Worm (Caenorhabditis elegans) whole organism, L3 larva: ENCODE measurements around the gene F07C3.16.

Source experiments
- ceh-16 ChIP-seq: sonication (generic microtip); optimal IDR thresholded peaks from 2 replicates; lab custom pipeline; 2017; ENCODE audit warnings: missing biosample characterization, missing genetic modification characterization
- fos-1 ChIP-seq: fragments of 150-350 bp; optimal IDR thresholded peaks from 2 replicates; lab custom pipeline; 2014; ENCODE audit warnings: missing biosample characterization, missing genetic modification characterization
- hmg-11 ChIP-seq: sonication (generic microtip); optimal IDR thresholded peaks from 2 replicates; lab custom pipeline; 2016; ENCODE audit warnings: missing genetic modification characterization, missing compliant biosample characterization
- nfya-1 ChIP-seq: sonication (generic microtip); optimal IDR thresholded peaks from 2 replicates; lab custom pipeline; 2017; ENCODE audit warnings: missing genetic modification characterization, mild to moderate bottlenecking, missing compliant biosample characterization, antibody characterized with exemption, moderate library complexity; ENCODE audit not compliant: insufficient read depth
- pha-4 ChIP-seq: fragments of 150-350 bp; optimal IDR thresholded peaks from 2 replicates; lab custom pipeline; 2014; ENCODE audit warnings: missing biosample characterization, missing genetic modification reagents, missing genetic modification characterization
- sea-2 ChIP-seq: fragments of 150-350 bp; sonication (generic microtip); optimal IDR thresholded peaks from 4 replicates; lab custom pipeline; 2014; ENCODE audit warnings: missing biosample characterization, missing genetic modification reagents, missing genetic modification characterization

The F07C3.16 gene

DNA sequence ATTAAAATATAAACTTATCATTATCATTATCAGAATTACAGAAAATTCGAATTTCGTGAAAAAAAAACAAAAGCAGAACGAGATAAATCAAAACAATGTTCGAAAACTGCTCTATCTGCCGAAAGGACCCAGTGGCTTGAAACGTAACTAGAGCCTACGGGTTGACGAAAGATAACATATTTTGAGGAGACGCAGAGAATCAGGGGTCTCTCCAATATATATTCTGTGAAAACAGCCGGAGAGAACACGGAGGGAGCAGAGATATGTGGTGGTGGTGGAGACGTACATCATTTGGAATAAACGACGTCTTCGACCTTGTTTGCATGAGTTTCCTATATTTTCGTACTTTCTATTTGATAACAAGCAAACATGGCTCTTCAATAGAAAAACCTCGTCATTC is 48.5 kb downstream of the F07C3.16 start:
- peak; percentile 47 for TF ChIP-seq hmg-11 (tag; lab: Kevin White, UChicago)
- no peak for TF ChIP-seq sea-2 (GFP tag; lab: Kevin White, UChicago)
- TF ChIP-seq nfya-1 (tag; lab: Kevin White, UChicago), result peak; percentile 27
- TF ChIP-seq, all 47 proteins: peak for 2

DNA sequence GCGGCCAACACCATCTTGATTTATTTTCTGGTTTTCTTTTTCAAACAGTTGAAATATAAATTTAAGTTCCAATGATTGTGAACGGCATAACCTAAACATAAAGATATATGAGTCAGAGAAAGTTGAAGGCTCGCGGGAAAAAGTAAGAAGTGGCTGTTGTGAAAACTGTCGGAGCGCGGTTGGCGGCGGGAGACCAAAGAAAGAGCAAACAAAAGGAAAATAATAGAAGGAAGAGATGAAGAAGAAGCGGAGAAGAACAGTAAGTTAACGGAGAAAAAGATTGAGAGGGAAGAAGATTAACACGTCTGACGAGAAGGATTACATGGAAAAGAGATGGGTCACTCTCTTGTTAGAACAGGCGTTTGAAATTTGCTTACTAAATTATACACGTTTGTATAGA is 50.0 kb downstream of the F07C3.16 start, which contains the start of gene inx-10:
Gene inx-10, minus strand, starts transcription at position 101 of the 400 bp plus-strand sequence.
- TF ChIP-seq fos-1 (tag; lab: Kevin White, UChicago) (no peak), ceh-16 (tag; lab: Kevin White, UChicago) (no peak), pha-4 (peak; percentile 59)
